Worm (Caenorhabditis elegans): Measurements from ENCODE around the gene npr-17.

npr-17 gene

ce11 chrIII:7996353-7996752 is at the start of gene npr-17:
Gene npr-17 (minus strand): TSS chrIII:7996453.
- no peak for TF ChIP-seq klf-2 (GFP tag; conservative IDR thresholded peaks at IDR 0.05)
- no peak for TF ChIP-seq flt-1 (GFP tag; IDR thresholded peaks at IDR 0.05)
- no peak for TF ChIP-seq T22C8.4 (GFP tag; IDR thresholded peaks at IDR 0.05)
- TF ChIP-seq tab-1 (GFP tag; IDR thresholded peaks at IDR 0.05), result no peak
- TF ChIP-seq ref-1 (GFP tag; conservative IDR thresholded peaks at IDR 0.05), result no peak
- no peak for TF ChIP-seq cog-1 (tag; optimal IDR thresholded peaks at IDR 0.05)
- TF ChIP-seq ztf-29 (GFP tag; IDR thresholded peaks at IDR 0.05), result no peak
- TF ChIP-seq ztf-23 (GFP tag; IDR thresholded peaks at IDR 0.05), result no peak
- TF ChIP-seq med-1 (GFP tag; optimal IDR thresholded peaks at IDR 0.05; ENCODE audit: insufficient read depth), result no peak

DNA sequence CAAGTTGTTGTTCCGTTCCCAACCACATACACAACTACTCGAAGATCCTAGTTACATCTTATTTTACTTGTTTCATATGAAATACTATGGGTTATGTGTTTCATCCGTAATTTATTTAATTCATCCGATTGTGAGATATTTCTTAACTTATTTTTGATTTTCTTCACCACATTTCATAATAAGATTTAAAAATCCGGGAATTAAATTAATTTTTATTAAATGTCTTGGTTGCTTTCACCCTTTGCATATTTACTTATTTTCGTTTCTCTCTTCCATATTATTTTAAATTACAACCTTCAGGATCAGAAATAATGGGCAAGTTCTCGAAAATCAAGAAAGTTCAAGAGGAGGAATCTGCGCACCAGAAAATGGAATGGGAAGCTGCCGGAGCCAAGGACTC is 49.5 kb upstream of the npr-17 start, which contains the start of gene K12H4.3:
TSS of gene K12H4.3 (plus strand) at position 301 of the 400 bp plus-strand sequence.
- TF ChIP-seq ztf-29 (GFP tag; IDR thresholded peaks at IDR 0.05) (no peak), tab-1 (GFP tag; IDR thresholded peaks at IDR 0.05) (no peak), med-1 (GFP tag; optimal IDR thresholded peaks at IDR 0.05; ENCODE audit: insufficient read depth) (no peak), cog-1 (tag; optimal IDR thresholded peaks at IDR 0.05) (no peak), ztf-23 (GFP tag; IDR thresholded peaks at IDR 0.05) (no peak)

DNA sequence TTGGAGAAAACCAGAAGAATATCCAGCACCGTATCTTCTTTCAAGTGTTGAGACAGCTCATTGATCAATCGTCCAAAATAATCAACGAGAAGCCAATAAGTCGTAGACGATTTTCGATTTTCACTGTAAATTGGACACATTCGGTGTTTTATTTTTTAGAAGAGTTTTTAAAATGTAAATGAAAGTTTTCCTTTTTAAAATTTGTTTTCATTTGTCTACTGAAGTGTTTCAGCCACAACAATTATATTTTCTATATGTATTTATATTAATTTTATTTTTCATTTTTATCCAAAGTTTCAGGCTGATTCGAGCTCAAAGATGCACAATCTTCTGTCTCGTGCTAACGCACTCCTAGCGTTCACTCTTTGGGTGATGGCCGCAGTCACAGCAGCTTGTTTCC is 48.5 kb upstream of the npr-17 start, which contains the start of gene spcs-3:
TSS of gene spcs-3 (plus strand) at position 301 of the 400 bp plus-strand sequence.
- TF ChIP-seq ref-1 (GFP tag; conservative IDR thresholded peaks at IDR 0.05) (no peak), klf-2 (GFP tag; conservative IDR thresholded peaks at IDR 0.05) (no peak), T22C8.4 (GFP tag; IDR thresholded peaks at IDR 0.05) (no peak), ztf-29 (GFP tag; IDR thresholded peaks at IDR 0.05) (no peak), ztf-23 (GFP tag; IDR thresholded peaks at IDR 0.05) (no peak), med-1 (GFP tag; optimal IDR thresholded peaks at IDR 0.05; ENCODE audit: insufficient read depth) (no peak)

ce11 chrIII:8044187-8044586 is 47.9 kb upstream of the npr-17 start, which contains the start of gene K12H4.5:
Gene K12H4.5 (plus strand): TSS chrIII:8044487.
- TF ChIP-seq ztf-29 (GFP tag; IDR thresholded peaks at IDR 0.05), result no peak
- TF ChIP-seq klf-2 (GFP tag; conservative IDR thresholded peaks at IDR 0.05), result no peak
- no peak for TF ChIP-seq med-1 (GFP tag; optimal IDR thresholded peaks at IDR 0.05; ENCODE audit: insufficient read depth)
- no peak for TF ChIP-seq tab-1 (GFP tag; IDR thresholded peaks at IDR 0.05)
- TF ChIP-seq ref-1 (GFP tag; conservative IDR thresholded peaks at IDR 0.05), result no peak
- no peak for TF ChIP-seq flt-1 (GFP tag; IDR thresholded peaks at IDR 0.05)
- no peak for TF ChIP-seq ztf-23 (GFP tag; IDR thresholded peaks at IDR 0.05)
- TF ChIP-seq T22C8.4 (GFP tag; IDR thresholded peaks at IDR 0.05), result no peak
- no peak for TF ChIP-seq cog-1 (tag; optimal IDR thresholded peaks at IDR 0.05)

ce11 chrIII:8043784-8044183 is 47.5 kb upstream of the npr-17 start:
- TF ChIP-seq flt-1 (GFP tag; IDR thresholded peaks at IDR 0.05) (peak; percentile 100), med-1 (GFP tag; optimal IDR thresholded peaks at IDR 0.05; ENCODE audit: insufficient read depth) (peak; percentile 73), ztf-29 (GFP tag; IDR thresholded peaks at IDR 0.05) (peak; percentile 99), ref-1 (GFP tag; conservative IDR thresholded peaks at IDR 0.05) (peak; percentile 100), klf-2 (GFP tag; conservative IDR thresholded peaks at IDR 0.05) (peak; percentile 100), tab-1 (GFP tag; IDR thresholded peaks at IDR 0.05) (peak; percentile 99), cog-1 (tag; optimal IDR thresholded peaks at IDR 0.05) (peak; percentile 100), ztf-23 (GFP tag; IDR thresholded peaks at IDR 0.05) (peak; percentile 99), T22C8.4 (GFP tag; IDR thresholded peaks at IDR 0.05) (peak; percentile 99)

ce11 chrIII:8042775-8043174 is 46.5 kb upstream of the npr-17 start, which contains the start of gene K12H4.6:
Gene K12H4.6 (minus strand): TSS chrIII:8042875.
- TF ChIP-seq ztf-29 (GFP tag; IDR thresholded peaks at IDR 0.05) (no peak), cog-1 (tag; optimal IDR thresholded peaks at IDR 0.05) (no peak), ztf-23 (GFP tag; IDR thresholded peaks at IDR 0.05) (no peak), tab-1 (GFP tag; IDR thresholded peaks at IDR 0.05) (no peak)

DNA sequence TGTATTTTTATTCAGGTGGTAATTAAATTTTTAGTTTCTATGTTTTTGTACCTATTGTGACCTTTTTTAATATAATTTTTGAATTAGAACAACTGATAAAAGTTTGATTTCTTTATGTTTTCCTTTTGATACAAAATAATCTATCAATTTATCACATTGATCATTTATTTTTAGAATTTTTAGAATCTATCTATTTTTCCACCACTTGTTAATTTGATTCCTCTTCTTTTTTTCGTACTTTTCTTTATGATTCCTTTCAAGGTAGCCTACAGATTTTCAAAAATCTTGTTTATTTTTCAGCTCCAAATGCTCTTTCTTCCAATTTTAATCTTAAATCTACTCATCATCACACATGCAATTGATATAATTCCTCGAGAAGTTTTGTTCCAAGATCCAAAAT is 41.7 kb upstream of the npr-17 start, which contains the start of gene dpf-6:
TSS of gene dpf-6 (plus strand) at position 301 of the 400 bp plus-strand sequence.
- no peak for TF ChIP-seq cog-1 (tag; optimal IDR thresholded peaks at IDR 0.05)
- no peak for TF ChIP-seq ref-1 (GFP tag; conservative IDR thresholded peaks at IDR 0.05)
- TF ChIP-seq ztf-29 (GFP tag; IDR thresholded peaks at IDR 0.05), result no peak
- TF ChIP-seq klf-2 (GFP tag; conservative IDR thresholded peaks at IDR 0.05), result no peak
- no peak for TF ChIP-seq tab-1 (GFP tag; IDR thresholded peaks at IDR 0.05)
- TF ChIP-seq flt-1 (GFP tag; IDR thresholded peaks at IDR 0.05), result no peak
- TF ChIP-seq med-1 (GFP tag; optimal IDR thresholded peaks at IDR 0.05; ENCODE audit: insufficient read depth), result no peak
- no peak for TF ChIP-seq ztf-23 (GFP tag; IDR thresholded peaks at IDR 0.05)
- no peak for TF ChIP-seq T22C8.4 (GFP tag; IDR thresholded peaks at IDR 0.05)

ce11 chrIII:8036497-8036896 is 40.2 kb upstream of the npr-17 start:
- TF ChIP-seq cog-1 (tag; optimal IDR thresholded peaks at IDR 0.05), result no peak
- TF ChIP-seq flt-1 (GFP tag; IDR thresholded peaks at IDR 0.05), result no peak
- TF ChIP-seq ref-1 (GFP tag; conservative IDR thresholded peaks at IDR 0.05), result no peak

DNA sequence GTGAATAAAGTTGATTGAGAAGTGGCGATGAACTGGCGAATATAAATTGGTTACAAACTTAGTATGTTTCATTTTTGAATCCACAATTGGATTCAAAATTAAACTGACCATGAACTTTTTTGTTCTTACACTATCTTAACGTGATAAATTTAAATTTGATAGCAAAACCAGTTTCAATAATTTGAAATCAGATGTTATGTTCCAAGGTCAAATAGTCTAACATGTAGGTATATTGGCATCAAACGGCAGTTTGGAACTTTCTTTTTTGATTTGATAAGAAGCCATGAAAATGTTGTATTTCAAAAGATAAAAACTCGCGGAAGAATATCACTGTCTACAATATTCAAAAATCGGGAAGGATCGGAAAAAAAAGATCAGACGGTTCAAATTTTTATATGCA is 39.8 kb upstream of the npr-17 start:
- no peak for TF ChIP-seq klf-2 (GFP tag; conservative IDR thresholded peaks at IDR 0.05)

ce11 chrIII:8033534-8033933 is 37.3 kb upstream of the npr-17 start, which contains the start of gene F44B9.10:
Gene F44B9.10 (minus strand): TSS chrIII:8033634.
- TF ChIP-seq flt-1 (GFP tag; IDR thresholded peaks at IDR 0.05) (no peak), ref-1 (GFP tag; conservative IDR thresholded peaks at IDR 0.05) (no peak), tab-1 (GFP tag; IDR thresholded peaks at IDR 0.05) (no peak), med-1 (GFP tag; optimal IDR thresholded peaks at IDR 0.05; ENCODE audit: insufficient read depth) (no peak)

DNA sequence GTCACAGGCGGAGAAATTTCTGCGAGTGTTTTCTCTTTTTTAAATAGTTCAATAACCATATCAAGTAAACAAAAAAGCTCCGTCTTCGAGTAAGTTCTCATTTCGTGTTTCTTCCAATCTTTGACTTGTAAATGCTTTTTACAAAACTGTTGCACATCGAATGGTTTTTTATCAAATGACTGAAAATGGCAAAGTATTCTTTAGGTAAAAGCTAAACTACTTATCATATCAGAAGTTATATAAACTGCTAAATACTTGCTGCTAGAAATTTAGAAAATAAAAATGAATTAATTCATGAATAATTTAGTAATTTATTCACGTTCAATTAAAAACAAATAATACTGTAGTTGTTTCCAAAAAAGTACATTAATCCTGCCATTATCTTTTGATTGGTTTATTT is 34.7 kb upstream of the npr-17 start, which contains the start of gene F44B9.9:
TSS of gene F44B9.9 (minus strand) at position 101 of the 400 bp plus-strand sequence.
- TF ChIP-seq ztf-23 (GFP tag; IDR thresholded peaks at IDR 0.05), result no peak
- TF ChIP-seq cog-1 (tag; optimal IDR thresholded peaks at IDR 0.05), result no peak
- TF ChIP-seq klf-2 (GFP tag; conservative IDR thresholded peaks at IDR 0.05), result no peak
- TF ChIP-seq med-1 (GFP tag; optimal IDR thresholded peaks at IDR 0.05; ENCODE audit: insufficient read depth), result no peak
- TF ChIP-seq ztf-29 (GFP tag; IDR thresholded peaks at IDR 0.05), result no peak
- TF ChIP-seq T22C8.4 (GFP tag; IDR thresholded peaks at IDR 0.05), result no peak
- TF ChIP-seq ref-1 (GFP tag; conservative IDR thresholded peaks at IDR 0.05), result no peak
- no peak for TF ChIP-seq flt-1 (GFP tag; IDR thresholded peaks at IDR 0.05)
- TF ChIP-seq tab-1 (GFP tag; IDR thresholded peaks at IDR 0.05), result no peak

All from whole organism, midembryonic.